Worm (Caenorhabditis elegans) whole organism, early embryonic: Measurements from ENCODE around the gene cyb-1.
"Not testable (repeated sequence)": the region's sequence is repeated elsewhere in the genome, so short reads cannot be mapped to it uniquely, and the experiment has no call there.

Experiments used
- B0310.2 ChIP-seq: sonication (generic microtip); optimal IDR thresholded peaks from 2 replicates; lab custom pipeline; 2016; ENCODE audit warnings: mild to moderate bottlenecking, missing genetic modification characterization, missing compliant biosample characterization
- F13C5.2 ChIP-seq: sonication (generic microtip); optimal IDR thresholded peaks from 2 replicates; lab custom pipeline; 2017; ENCODE audit warnings: mild to moderate bottlenecking, missing genetic modification characterization, inconsistent platforms, missing compliant biosample characterization
- aly-1 ChIP-seq: sonication (generic microtip); optimal IDR thresholded peaks from 2 replicates; lab custom pipeline; 2016; ENCODE audit warnings: missing genetic modification characterization, missing compliant biosample characterization
- ama-1 ChIP-seq: fragments of 150-350 bp; optimal IDR thresholded peaks from 2 replicates; lab custom pipeline; 2014
- ceh-13 ChIP-seq: fragments of 200-800 bp; sonication (Bioruptor generic); optimal IDR thresholded peaks from 2 replicates; lab custom pipeline; 2018; ENCODE audit warnings: mild to moderate bottlenecking, missing genetic modification characterization, missing compliant biosample characterization
- ceh-36 ChIP-seq: sonication (generic microtip); optimal IDR thresholded peaks from 2 replicates; lab custom pipeline; 2016; ENCODE audit warnings: missing genetic modification characterization, inconsistent platforms, missing compliant biosample characterization
- ets-7 ChIP-seq: sonication (generic microtip); optimal IDR thresholded peaks from 2 replicates; lab custom pipeline; 2016; ENCODE audit warnings: missing genotype, missing genetic modification characterization, missing compliant biosample characterization
- flt-1 ChIP-seq: fragments of 200-800 bp; sonication (Bioruptor generic); IDR thresholded peaks from 2 replicates; pipeline ENCODE4 v1.3.6; 2022; ENCODE audit warnings: missing genetic modification characterization, missing compliant biosample characterization
- hmbx-1 ChIP-seq: sonication (generic microtip); optimal IDR thresholded peaks from 2 replicates; lab custom pipeline; 2016; ENCODE audit warnings: mild to moderate bottlenecking, missing genetic modification characterization, missing compliant biosample characterization
- hmg-4 ChIP-seq: fragments of 200-800 bp; sonication (Bioruptor generic); optimal IDR thresholded peaks from 2 replicates; lab custom pipeline; 2018; ENCODE audit warnings: mild to moderate bottlenecking, missing genetic modification characterization, missing compliant biosample characterization
- hnd-1 ChIP-seq: sonication (generic microtip); optimal IDR thresholded peaks from 2 replicates; lab custom pipeline; 2016; ENCODE audit warnings: missing genetic modification characterization, missing compliant biosample characterization
- pes-1 ChIP-seq: fragments of 200-800 bp; sonication (Bioruptor generic); IDR thresholded peaks from 2 replicates; pipeline ENCODE4 v1.3.6; 2022; ENCODE audit warnings: missing genetic modification reagents, missing genetic modification characterization, missing compliant biosample characterization
- scrt-1 ChIP-seq: fragments of 200-800 bp; sonication (Bioruptor generic); IDR thresholded peaks from 2 replicates; pipeline ENCODE4 v1.3.6; 2022; ENCODE audit warnings: missing genetic modification characterization, missing compliant biosample characterization
- sea-1 ChIP-seq: fragments of 200-800 bp; sonication (Bioruptor generic); conservative IDR thresholded peaks from 2 replicates; pipeline ENCODE4 v1.3.6; 2022; ENCODE audit warnings: missing genetic modification characterization, missing compliant biosample characterization
- tbx-11 ChIP-seq: fragments of 200-800 bp; sonication (Bioruptor generic); IDR thresholded peaks from 2 replicates; pipeline ENCODE4 v1.3.6; 2022; ENCODE audit warnings: missing genetic modification characterization, missing compliant biosample characterization
- tbx-37 ChIP-seq: fragments of 200-800 bp; sonication (Bioruptor generic); conservative IDR thresholded peaks from 2 replicates; pipeline ENCODE4 v1.3.6; 2022; ENCODE audit warnings: missing genetic modification reagents, missing genetic modification characterization, missing compliant biosample characterization
- tra-4 ChIP-seq: sonication (generic microtip); optimal IDR thresholded peaks from 2 replicates; lab custom pipeline; 2017; ENCODE audit warnings: missing genetic modification characterization, missing compliant biosample characterization

The cyb-1 gene

DNA sequence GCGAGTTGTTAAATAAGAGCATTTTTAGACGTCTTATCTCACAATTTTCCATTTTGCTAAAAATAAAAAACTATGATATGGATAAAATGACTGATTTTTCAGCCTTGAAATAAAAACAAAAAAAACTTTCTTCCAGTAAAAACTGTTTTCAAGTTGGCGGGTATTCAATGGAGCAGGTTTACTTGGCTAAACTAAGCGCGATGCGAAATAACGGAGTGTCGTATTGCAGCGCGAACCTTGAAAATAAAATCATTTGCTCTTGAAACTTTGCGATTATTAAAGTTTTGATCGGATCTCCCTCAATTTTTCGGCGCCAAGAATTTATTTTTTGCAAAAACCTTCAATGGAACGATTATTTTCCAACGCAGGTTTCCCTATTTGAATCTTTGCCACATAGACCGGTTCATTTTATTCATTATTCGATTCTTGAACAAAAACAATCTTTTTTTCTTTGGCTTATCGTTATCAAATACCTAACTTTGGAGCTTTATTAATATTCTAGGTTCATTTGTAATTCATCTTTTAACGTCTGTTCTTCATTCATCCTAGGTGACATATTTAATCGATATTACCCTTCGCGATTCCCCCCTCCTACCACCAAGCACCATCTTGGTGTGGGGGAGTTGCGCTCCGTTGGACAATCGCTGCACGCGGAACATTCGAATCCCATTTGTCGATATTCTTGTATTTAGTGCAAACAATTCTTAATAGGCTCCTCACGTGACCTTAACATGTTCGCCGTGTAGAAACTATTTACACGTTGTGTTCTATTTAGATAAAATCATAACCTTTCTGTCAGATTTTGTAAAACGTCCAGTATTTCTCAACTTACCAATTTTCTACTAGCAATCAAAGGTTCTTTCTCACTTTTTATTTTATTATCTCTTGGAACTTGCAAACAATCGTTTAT lies at the start of gene cyb-1, which contains the start of gene orc-5:
Gene cyb-1, plus strand, starts transcription at position 690 of the 910 bp plus-strand sequence.
Gene orc-5, minus strand, starts transcription at position 62 of the 910 bp plus-strand sequence.
- TF ChIP-seq ceh-13 (no peak), ama-1 (no peak), flt-1 (GFP tag; lab: Robert Waterston, UW) (no peak), tbx-11 (GFP tag; lab: Robert Waterston, UW) (no peak), pes-1 (no peak)

ce11 chrIV:10685758-10686157 lies 49.3 kb upstream of the cyb-1 start, which contains the start of the genes K08C7.6 and R102.1:
K08C7.6 (minus strand) TSS chrIV:10685858.
R102.1 (plus strand) TSS chrIV:10686048.
- TF ChIP-seq B0310.2 (tag; lab: Kevin White, UChicago) (no peak), sea-1 (GFP tag; lab: Robert Waterston, UW) (no peak), tbx-11 (GFP tag; lab: Robert Waterston, UW) (no peak), ceh-36 (no peak), scrt-1 (no peak), ets-7 (tag; lab: Kevin White, UChicago) (no peak), aly-1 (tag; lab: Kevin White, UChicago) (no peak), hmbx-1 (tag; lab: Kevin White, UChicago) (no peak), hnd-1 (tag; lab: Kevin White, UChicago) (no peak), F13C5.2 (tag; lab: Kevin White, UChicago) (no peak), flt-1 (GFP tag; lab: Robert Waterston, UW) (no peak), ama-1 (no peak), tra-4 (no peak), tbx-37 (GFP tag; lab: Robert Waterston, UW) (no peak), hmg-4 (GFP tag; lab: Kevin White, UChicago) (no peak), pes-1 (no peak), ceh-13 (no peak)

DNA sequence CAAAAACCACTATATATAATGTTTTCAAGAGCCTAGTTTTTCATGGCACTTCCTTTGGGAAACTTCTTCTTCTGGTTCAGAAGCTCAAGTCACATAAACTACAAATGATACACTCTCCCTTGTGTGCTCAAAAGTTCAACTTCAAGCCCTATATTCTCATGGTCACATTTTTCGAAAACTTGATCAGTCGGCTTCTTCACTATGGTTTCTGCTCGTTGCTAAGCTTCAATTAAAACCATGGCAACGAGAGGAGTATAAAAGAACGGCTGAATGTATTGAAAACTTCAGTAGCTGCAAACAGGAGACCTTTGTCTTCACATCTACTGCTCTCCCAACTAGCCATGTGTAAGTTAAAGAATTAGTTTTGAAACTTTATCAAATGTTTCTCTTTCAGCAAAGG lies 47.7 kb upstream of the cyb-1 start, which contains the start of gene R102.2:
Gene R102.2, plus strand, starts transcription at position 301 of the 400 bp plus-strand sequence.
- TF ChIP-seq aly-1, ets-7, hnd-1 (tag; lab: Kevin White, UChicago): not testable (repeated sequence)

- TF ChIP-seq B0310.2 (tag; lab: Kevin White, UChicago): no peak
- no peak for TF ChIP-seq pes-1
- TF ChIP-seq ets-7 (tag; lab: Kevin White, UChicago): no peak
- TF ChIP-seq hmg-4 (GFP tag; lab: Kevin White, UChicago): no peak
- no peak for TF ChIP-seq flt-1 (GFP tag; lab: Robert Waterston, UW)
- TF ChIP-seq F13C5.2 (tag; lab: Kevin White, UChicago): no peak
- TF ChIP-seq tbx-11 (GFP tag; lab: Robert Waterston, UW): no peak
- no peak for TF ChIP-seq ama-1
- no peak for TF ChIP-seq tbx-37 (GFP tag; lab: Robert Waterston, UW)
- no peak for TF ChIP-seq ceh-36
Measured at ce11 chrIV:10688972-10689567, 45.9 kb upstream of the cyb-1 start, which contains the start of gene R102.3. R102.3 (plus strand) TSS chrIV:10689517.

- no peak for TF ChIP-seq sea-1 (GFP tag; lab: Robert Waterston, UW)
Measured at ce11 chrIV:10690139-10690538, 44.9 kb upstream of the cyb-1 start, which contains the start of gene R102.8. R102.8 (minus strand) TSS chrIV:10690239.

- TF ChIP-seq hnd-1 (tag; lab: Kevin White, UChicago) (no peak), aly-1 (tag; lab: Kevin White, UChicago) (no peak), tra-4 (no peak), B0310.2 (tag; lab: Kevin White, UChicago) (no peak), pes-1 (no peak), ceh-13 (no peak), hmbx-1 (tag; lab: Kevin White, UChicago) (no peak), tbx-11 (GFP tag; lab: Robert Waterston, UW) (no peak), flt-1 (GFP tag; lab: Robert Waterston, UW) (no peak)
Measured at ce11 chrIV:10695203-10695602, 39.8 kb upstream of the cyb-1 start, which contains the start of gene R102.4. R102.4 (minus strand) TSS chrIV:10695303.

DNA sequence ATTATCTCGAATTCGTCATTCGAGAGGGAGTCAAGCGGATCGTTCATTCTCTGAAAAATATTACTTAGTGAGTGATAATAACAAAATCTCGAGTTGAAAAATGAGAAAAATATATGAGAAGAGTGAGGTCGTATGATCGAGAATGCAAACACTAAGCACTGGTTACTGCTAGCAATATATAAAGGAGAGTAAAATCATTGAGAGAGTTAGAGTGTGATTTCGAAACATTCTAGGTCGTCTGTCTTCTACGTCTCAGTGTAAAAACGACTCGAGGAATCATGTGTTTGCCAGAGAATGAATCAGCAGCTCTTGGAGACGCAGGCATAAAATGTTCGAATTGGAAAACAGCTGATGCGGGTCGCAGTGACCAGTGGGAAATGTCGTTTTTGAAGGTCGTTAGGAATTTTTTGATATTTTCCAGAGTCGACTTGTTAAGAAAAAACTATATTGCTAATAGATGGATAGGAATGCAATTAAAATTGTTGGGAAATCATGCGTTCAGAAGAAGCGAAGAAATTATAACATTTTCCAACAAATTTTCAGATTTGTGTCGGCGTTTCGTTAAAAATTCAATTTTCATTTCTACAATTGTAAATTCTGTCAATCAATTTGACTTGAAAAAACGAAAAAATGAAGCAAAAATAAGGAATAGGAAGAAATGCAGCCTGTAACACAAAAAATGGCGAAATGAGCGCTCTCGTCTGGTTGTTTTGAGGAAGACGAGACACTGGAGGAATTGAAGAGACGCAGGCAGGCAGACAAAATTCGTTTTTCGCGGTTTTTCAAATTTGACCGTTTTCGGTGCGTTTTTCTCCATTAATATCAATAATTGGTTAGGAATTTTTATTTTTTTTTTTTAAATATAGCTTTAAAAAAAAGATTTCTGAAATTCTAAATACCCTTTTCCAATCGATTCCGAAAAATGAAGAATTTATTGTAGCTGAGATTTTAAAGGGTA lies 37.7 kb upstream of the cyb-1 start, which contains the start of gene allo-1:
Gene allo-1, minus strand, starts transcription at position 51 of the 958 bp plus-strand sequence.
- TF ChIP-seq hnd-1 (tag; lab: Kevin White, UChicago) (no peak), B0310.2 (tag; lab: Kevin White, UChicago) (no peak), ama-1 (no peak), ceh-13 (no peak), sea-1 (GFP tag; lab: Robert Waterston, UW) (no peak), aly-1 (tag; lab: Kevin White, UChicago) (no peak), flt-1 (GFP tag; lab: Robert Waterston, UW) (no peak), ceh-36 (no peak)
